Worm (Caenorhabditis elegans): ENCODE measurements around the gene irld-38.
"Not testable (repeated sequence)": the region's sequence is repeated elsewhere in the genome, so short reads cannot be mapped to it uniquely, and the experiment has no call there.

The irld-38 gene

ce11 chrV:3065928-3066327 is 33.7 kb upstream of the irld-38 start, which contains the start of gene srh-185:
Gene srh-185 (plus strand): TSS chrV:3066228.
- TF ChIP-seq skn-1 (tag; optimal IDR thresholded peaks at IDR 0.05): no peak

- TF ChIP-seq nhr-28, aly-2, ZK546.5 (tag; optimal IDR thresholded peaks at IDR 0.05): not testable (repeated sequence)
These were observed 32.2 kb upstream of the irld-38 start, which contains the start of gene srt-16 for ce11 chrV:3064418-3064817. Gene srt-16 (minus strand): TSS chrV:3064518.

DNA sequence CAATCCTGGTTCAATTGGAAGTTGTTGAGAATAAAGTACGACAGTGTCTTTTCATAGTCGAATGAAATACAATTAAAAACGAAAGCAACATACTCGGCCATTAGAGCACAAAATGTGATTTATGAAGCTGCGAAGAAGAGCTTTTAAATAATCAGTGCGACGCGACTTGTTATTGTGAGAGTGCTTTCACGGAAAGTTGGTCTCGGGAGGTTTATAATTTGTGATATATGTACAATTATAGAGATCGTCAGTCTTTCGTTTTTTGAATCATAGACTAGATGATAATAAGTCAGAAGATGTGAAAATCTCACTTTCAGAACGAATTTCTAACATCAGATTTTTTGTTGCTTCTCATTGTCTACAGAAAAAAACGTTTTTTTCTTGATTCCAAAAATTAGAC is 29.8 kb upstream of the irld-38 start, which contains the start of gene srt-15:
Gene srt-15, minus strand, starts transcription at position 101 of the 400 bp plus-strand sequence.
- TF ChIP-seq nhr-25 (tag; optimal IDR thresholded peaks at IDR 0.05) (no peak), mdl-1 (tag; optimal IDR thresholded peaks at IDR 0.05) (no peak), daf-12 (tag; optimal IDR thresholded peaks at IDR 0.05) (no peak), pqm-1 (tag; optimal IDR thresholded peaks at IDR 0.05) (no peak), unc-39 (tag; optimal IDR thresholded peaks at IDR 0.05) (no peak), elt-3 (tag; optimal IDR thresholded peaks at IDR 0.05) (no peak), lsy-12 (tag; optimal IDR thresholded peaks at IDR 0.05) (no peak), sea-2 (GFP tag; optimal IDR thresholded peaks at IDR 0.05) (no peak), ceh-28 (tag; optimal IDR thresholded peaks at IDR 0.05) (no peak), ztf-11 (tag; optimal IDR thresholded peaks at IDR 0.05) (no peak), aly-2 (tag; optimal IDR thresholded peaks at IDR 0.05) (no peak), mml-1 (tag; optimal IDR thresholded peaks at IDR 0.05) (no peak), snpc-4 (tag; optimal IDR thresholded peaks at IDR 0.05) (no peak), nhr-28 (tag; optimal IDR thresholded peaks at IDR 0.05) (no peak), tbx-2 (tag; optimal IDR thresholded peaks at IDR 0.05) (no peak), nhr-11 (tag; optimal IDR thresholded peaks at IDR 0.05) (no peak), fkh-10 (GFP tag; optimal IDR thresholded peaks at IDR 0.05) (no peak)

- TF ChIP-seq fkh-2 (tag; optimal IDR thresholded peaks at IDR 0.05): no peak
- TF ChIP-seq sea-2 (GFP tag; optimal IDR thresholded peaks at IDR 0.05): no peak
- no peak for TF ChIP-seq snpc-4 (tag; optimal IDR thresholded peaks at IDR 0.05)
- TF ChIP-seq elt-3 (tag; optimal IDR thresholded peaks at IDR 0.05): no peak
- TF ChIP-seq pqm-1 (tag; optimal IDR thresholded peaks at IDR 0.05): no peak
- no peak for TF ChIP-seq hmg-11 (tag; optimal IDR thresholded peaks at IDR 0.05)
- TF ChIP-seq egl-27 (tag; optimal IDR thresholded peaks at IDR 0.05): no peak
- no peak for TF ChIP-seq nhr-23 (tag; optimal IDR thresholded peaks at IDR 0.05)
- no peak for TF ChIP-seq ama-1 (optimal IDR thresholded peaks at IDR 0.05)
- TF ChIP-seq nfya-1 (tag; optimal IDR thresholded peaks at IDR 0.05; ENCODE audit: insufficient read depth): no peak
- no peak for TF ChIP-seq nhr-28 (tag; optimal IDR thresholded peaks at IDR 0.05)
- TF ChIP-seq daf-12 (tag; optimal IDR thresholded peaks at IDR 0.05): no peak
- TF ChIP-seq mml-1 (tag; optimal IDR thresholded peaks at IDR 0.05): no peak
- TF ChIP-seq nhr-77 (tag; optimal IDR thresholded peaks at IDR 0.05): no peak
- no peak for TF ChIP-seq lsy-12 (tag; optimal IDR thresholded peaks at IDR 0.05)
These were observed 26.8 kb upstream of the irld-38 start, which contains the start of gene str-244 for ce11 chrV:3058996-3059395. Gene str-244 (minus strand): TSS chrV:3059096.

- no peak for TF ChIP-seq ztf-11 (tag; optimal IDR thresholded peaks at IDR 0.05)
- TF ChIP-seq nfya-1 (tag; optimal IDR thresholded peaks at IDR 0.05; ENCODE audit: insufficient read depth): no peak
- TF ChIP-seq fos-1 (tag; optimal IDR thresholded peaks at IDR 0.05): no peak
- TF ChIP-seq fkh-10 (GFP tag; optimal IDR thresholded peaks at IDR 0.05): no peak
- TF ChIP-seq sea-2 (GFP tag; optimal IDR thresholded peaks at IDR 0.05): no peak
- TF ChIP-seq aly-2 (tag; optimal IDR thresholded peaks at IDR 0.05): no peak
- TF ChIP-seq mml-1 (tag; optimal IDR thresholded peaks at IDR 0.05): no peak
- TF ChIP-seq R02D3.7 (tag; optimal IDR thresholded peaks at IDR 0.05): no peak
- no peak for TF ChIP-seq nhr-28 (tag; optimal IDR thresholded peaks at IDR 0.05)
- TF ChIP-seq unc-39 (tag; optimal IDR thresholded peaks at IDR 0.05): no peak
- no peak for TF ChIP-seq elt-1 (tag; optimal IDR thresholded peaks at IDR 0.05)
- TF ChIP-seq lsy-12 (tag; optimal IDR thresholded peaks at IDR 0.05): no peak
- no peak for TF ChIP-seq fkh-2 (tag; optimal IDR thresholded peaks at IDR 0.05)
- no peak for TF ChIP-seq zag-1 (tag; optimal IDR thresholded peaks at IDR 0.05)
- TF ChIP-seq ZK546.5 (tag; optimal IDR thresholded peaks at IDR 0.05): no peak
- no peak for TF ChIP-seq ceh-28 (tag; optimal IDR thresholded peaks at IDR 0.05)
These were observed 22.0 kb upstream of the irld-38 start, which contains the start of gene C50H11.8 for ce11 chrV:3054254-3054653. Gene C50H11.8 (plus strand): TSS chrV:3054554.

DNA sequence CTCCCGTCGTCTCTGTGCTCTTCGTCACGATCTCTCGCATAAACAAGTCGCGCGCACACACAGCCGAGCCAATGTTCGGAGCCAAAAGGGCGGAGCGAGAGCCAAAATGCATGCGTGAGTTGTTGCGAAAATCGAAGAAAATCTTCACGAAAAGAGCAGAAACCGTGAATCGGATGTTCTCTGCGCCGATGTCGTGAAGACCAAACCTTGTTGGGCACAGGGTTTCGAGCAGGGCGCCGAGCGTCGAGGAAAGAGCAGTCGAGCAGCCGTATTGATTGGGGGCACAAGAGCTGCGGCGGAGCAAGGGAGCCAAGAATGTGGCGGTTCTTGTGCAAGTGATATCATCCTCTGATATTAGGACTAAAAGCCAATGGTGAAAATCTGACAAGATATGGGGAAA is 14.1 kb upstream of the irld-38 start:
- no peak for TF ChIP-seq elt-3 (tag; optimal IDR thresholded peaks at IDR 0.05)
- no peak for TF ChIP-seq R02D3.7 (tag; optimal IDR thresholded peaks at IDR 0.05)
- no peak for TF ChIP-seq nhr-67 (tag; optimal IDR thresholded peaks at IDR 0.05)
- no peak for TF ChIP-seq eor-1 (tag; optimal IDR thresholded peaks at IDR 0.05)
- no peak for TF ChIP-seq skn-1 (tag; optimal IDR thresholded peaks at IDR 0.05)
- TF ChIP-seq zag-1 (tag; optimal IDR thresholded peaks at IDR 0.05): no peak
- no peak for TF ChIP-seq lin-15B (tag; optimal IDR thresholded peaks at IDR 0.05)
- TF ChIP-seq ztf-11 (tag; optimal IDR thresholded peaks at IDR 0.05): no peak
- no peak for TF ChIP-seq nhr-12 (tag; optimal IDR thresholded peaks at IDR 0.05)
- TF ChIP-seq lsy-12 (tag; optimal IDR thresholded peaks at IDR 0.05): no peak
- no peak for TF ChIP-seq nhr-77 (tag; optimal IDR thresholded peaks at IDR 0.05)

Measured in whole organism, L3 larva.